Fruit fly (Drosophila melanogaster): ENCODE results near the gene Msp300.

Msp300 gene

dm6 chr2L:5107626-5108272, 7.1 kb downstream of the Msp300 start (continued):
- TF ChIP-seq CG7357 (GFP tag; IDR thresholded peaks at IDR 0.05), result peak; percentile 90
- TF ChIP-seq CG5953 (GFP tag; IDR thresholded peaks at IDR 0.05), result peak; percentile 94
- no peak for TF ChIP-seq nerfin-2 (GFP tag; IDR thresholded peaks at IDR 0.05; ENCODE audit: partially characterized antibody)
- peak; percentile 95 for TF ChIP-seq CG10147 (GFP tag; optimal IDR thresholded peaks at IDR 0.05)
- peak; percentile 4 for TF ChIP-seq pfk (GFP tag; optimal IDR thresholded peaks at IDR 0.05)
- TF ChIP-seq CG7372 (GFP tag; IDR thresholded peaks at IDR 0.05), result peak; percentile 95
- TF ChIP-seq CG9215 (GFP tag; IDR thresholded peaks at IDR 0.05), result peak; percentile 97
- no peak for TF ChIP-seq D (optimal IDR thresholded peaks at IDR 0.05)
- peak; percentile 86 for TF ChIP-seq D (GFP tag; optimal IDR thresholded peaks at IDR 0.05)
- TF ChIP-seq B-H1 (GFP tag; IDR thresholded peaks at IDR 0.05), result peak; percentile 93
- TF ChIP-seq Scr (GFP tag; IDR thresholded peaks at IDR 0.05; ENCODE audit: partially characterized antibody), result no peak
- peak; percentile 74 for TF ChIP-seq CG8359 (GFP tag; optimal IDR thresholded peaks at IDR 0.05; ENCODE audit: borderline replicate concordance)
- peak; percentile 93 for TF ChIP-seq CG34376 (GFP tag; optimal IDR thresholded peaks at IDR 0.05)
- peak; percentile 93 for TF ChIP-seq CG2889 (GFP tag; IDR thresholded peaks at IDR 0.05)
- peak; percentile 89 for TF ChIP-seq CG13123 (GFP tag; optimal IDR thresholded peaks at IDR 0.05)
- TF ChIP-seq CHES-1-like (GFP tag; optimal IDR thresholded peaks at IDR 0.05), result peak; percentile 99
- TF ChIP-seq Fer3 (tag; optimal IDR thresholded peaks at IDR 0.05), result peak; percentile 94
- peak; percentile 91 for TF ChIP-seq p53 (GFP tag; optimal IDR thresholded peaks at IDR 0.05)
- no peak for TF ChIP-seq usp (GFP tag; optimal IDR thresholded peaks at IDR 0.05)
- TF ChIP-seq Ptx1 (GFP tag; IDR thresholded peaks at IDR 0.05), result peak; percentile 97
- TF ChIP-seq tgo (GFP tag; IDR thresholded peaks at IDR 0.05), result peak; percentile 95
- TF ChIP-seq az2 (GFP tag; optimal IDR thresholded peaks at IDR 0.05), result peak; percentile 95
- peak; percentile 63 for TF ChIP-seq kah (GFP tag; optimal IDR thresholded peaks at IDR 0.05)
- TF ChIP-seq CG7928 (GFP tag; optimal IDR thresholded peaks at IDR 0.05), result peak; percentile 72
- TF ChIP-seq CG7556 (GFP tag; optimal IDR thresholded peaks at IDR 0.05), result peak; percentile 97
- peak; percentile 88 for TF ChIP-seq CG18764 (GFP tag; optimal IDR thresholded peaks at IDR 0.05)
- peak; percentile 87 for TF ChIP-seq CG12071 (GFP tag; optimal IDR thresholded peaks at IDR 0.05)
- no peak for TF ChIP-seq hb (GFP tag; IDR thresholded peaks at IDR 0.05; ENCODE audit: partially characterized antibody)
- no peak for TF ChIP-seq Tbp (GFP tag; optimal IDR thresholded peaks at IDR 0.05)
- TF ChIP-seq hth (optimal IDR thresholded peaks at IDR 0.05), result no peak
- peak; percentile 93 for TF ChIP-seq CG4282 (GFP tag; optimal IDR thresholded peaks at IDR 0.05)
- peak; percentile 93 for TF ChIP-seq Xrp1 (GFP tag; IDR thresholded peaks at IDR 0.05)
- TF ChIP-seq slbo (GFP tag; IDR thresholded peaks at IDR 0.05), result peak; percentile 98
- TF ChIP-seq ara (GFP tag; IDR thresholded peaks at IDR 0.05), result peak; percentile 77
- peak; percentile 97 for TF ChIP-seq slou (GFP tag; optimal IDR thresholded peaks at IDR 0.05)
- TF ChIP-seq dan (GFP tag; IDR thresholded peaks at IDR 0.05), result 0 out of 2 replicates have a peak, but pooled peaks have one; percentile 10
- peak; percentile 92 for TF ChIP-seq CG6813 (GFP tag; optimal IDR thresholded peaks at IDR 0.05)
- TF ChIP-seq CG15479 (GFP tag; optimal IDR thresholded peaks at IDR 0.05), result no peak
- TF ChIP-seq H15 (GFP tag; IDR thresholded peaks at IDR 0.05), result peak; percentile 83
- TF ChIP-seq ewg (GFP tag; optimal IDR thresholded peaks at IDR 0.05), result peak; percentile 88
- TF ChIP-seq fd3F (GFP tag; optimal IDR thresholded peaks at IDR 0.05), result peak; percentile 93
- no peak for TF ChIP-seq CG14860 (GFP tag; IDR thresholded peaks at IDR 0.05; ENCODE audit: partially characterized antibody)
- peak; percentile 85 for TF ChIP-seq CG11696 (GFP tag; IDR thresholded peaks at IDR 0.05)
- peak; percentile 99 for TF ChIP-seq shn (GFP tag; optimal IDR thresholded peaks at IDR 0.05)
- peak; percentile 87 for TF ChIP-seq CG3065 (GFP tag; optimal IDR thresholded peaks at IDR 0.05)
- TF ChIP-seq zfh1 (GFP tag; IDR thresholded peaks at IDR 0.05), result peak; percentile 87
- TF ChIP-seq run (tag; optimal IDR thresholded peaks at IDR 0.05), result peak; percentile 86
- peak in 1 of 2 experiments; percentile 97 for TF ChIP-seq Hr78 (GFP tag; optimal IDR thresholded peaks at IDR 0.05)
- TF ChIP-seq seq (GFP tag; IDR thresholded peaks at IDR 0.05), result peak; percentile 94
- TF ChIP-seq CG7839 (tag; optimal IDR thresholded peaks at IDR 0.05), result peak; percentile 97

All from whole organism, embryonic.